Worm (Caenorhabditis elegans) whole organism, L4 larva: Measurements from ENCODE around the gene dhs-14.

ENCODE experiments used
- F37D6.2 ChIP-seq: sonication (generic microtip); optimal IDR thresholded peaks from 2 replicates; lab custom pipeline; 2016; ENCODE audit warnings: mild to moderate bottlenecking, missing genetic modification characterization, missing compliant biosample characterization
- T20F7.1 ChIP-seq: fragments of 200-800 bp; sonication (Bioruptor generic); optimal IDR thresholded peaks from 2 replicates; lab custom pipeline; 2018; ENCODE audit warnings: mild to moderate bottlenecking, missing genetic modification characterization, missing compliant biosample characterization
- Y48G9A.11 ChIP-seq: fragments of 200-800 bp; sonication (Bioruptor generic); IDR thresholded peaks from 2 replicates; pipeline ENCODE4 v1.3.6; 2022; ENCODE audit warnings: missing genetic modification reagents, missing genetic modification characterization, missing compliant biosample characterization
- Y5F2A.4 ChIP-seq: fragments of 200-800 bp; sonication (Bioruptor generic); optimal IDR thresholded peaks from 2 replicates; lab custom pipeline; 2018; ENCODE audit warnings: mild to moderate bottlenecking, missing genetic modification characterization, missing compliant biosample characterization
- aha-1 ChIP-seq: fragments of 150-350 bp; peaks from one replicate; lab custom pipeline; 2014; ENCODE audit warnings: missing biosample characterization, missing genetic modification characterization
- ceh-32 ChIP-seq: sonication (generic microtip); optimal IDR thresholded peaks from 2 replicates; lab custom pipeline; 2016; ENCODE audit warnings: mild to moderate bottlenecking, missing genetic modification characterization, missing compliant biosample characterization; ENCODE audit not compliant: poor library complexity
- ceh-82 ChIP-seq: sonication (generic microtip); optimal IDR thresholded peaks from 2 replicates; lab custom pipeline; 2017; ENCODE audit warnings: missing biosample characterization, missing genetic modification characterization
- cey-2 ChIP-seq: sonication (generic microtip); optimal IDR thresholded peaks from 3 replicates; lab custom pipeline; 2017; ENCODE audit warnings: missing genetic modification characterization, mild to moderate bottlenecking, missing compliant biosample characterization, antibody characterized with exemption, borderline replicate concordance; ENCODE audit not compliant: insufficient read depth
- ctbp-1 ChIP-seq: fragments of 200-800 bp; sonication (Bioruptor generic); IDR thresholded peaks from 2 replicates; pipeline ENCODE4 v1.3.6; 2022; ENCODE audit warnings: missing genetic modification reagents, missing genetic modification characterization, missing compliant biosample characterization
- daf-19 ChIP-seq: fragments of 200-800 bp; sonication (Bioruptor generic); conservative IDR thresholded peaks from 2 replicates; pipeline ENCODE4 v1.3.6; 2022; ENCODE audit warnings: missing genetic modification characterization, missing compliant biosample characterization
- dmd-8 ChIP-seq: fragments of 200-800 bp; sonication (Bioruptor generic); IDR thresholded peaks from 2 replicates; pipeline ENCODE4 v1.3.6; 2022; ENCODE audit warnings: missing genetic modification characterization, missing compliant biosample characterization
- duxl-1 ChIP-seq: sonication (generic microtip); optimal IDR thresholded peaks from 2 replicates; lab custom pipeline; 2016; ENCODE audit warnings: mild to moderate bottlenecking, missing genetic modification characterization, moderate library complexity, missing compliant biosample characterization; ENCODE audit not compliant: poor library complexity
- egl-43 ChIP-seq: fragments of 200-800 bp; sonication (Bioruptor generic); IDR thresholded peaks from 2 replicates; pipeline ENCODE4 v1.3.6; 2022; ENCODE audit warnings: missing genetic modification reagents, missing genetic modification characterization, missing compliant biosample characterization
- hif-1 ChIP-seq, 2 experiments: sonication (generic microtip); optimal IDR thresholded peaks; 2 replicates each; lab custom pipeline; 2016 to 2017; ENCODE audit warnings: missing compliant biosample characterization in 2 of 2, missing genetic modification characterization in 2 of 2, missing genetic modification reagents in 2 of 2, missing genotype in 2 of 2, mild to moderate bottlenecking in 1 of 2
- hlh-30 ChIP-seq: sonication (generic microtip); optimal IDR thresholded peaks from 2 replicates; lab custom pipeline; 2017; ENCODE audit warnings: antibody characterized with exemption, mild to moderate bottlenecking, missing genetic modification characterization, missing compliant biosample characterization; ENCODE audit not compliant: insufficient read depth
- hmg-1.1 ChIP-seq: fragments of 200-800 bp; sonication (Bioruptor generic); IDR thresholded peaks from 2 replicates; pipeline ENCODE4 v1.3.6; 2022; ENCODE audit warnings: missing genetic modification reagents, missing genetic modification characterization, missing compliant biosample characterization
- jun-1 ChIP-seq: fragments of 150-350 bp; optimal IDR thresholded peaks from 2 replicates; lab custom pipeline; 2014; ENCODE audit warnings: missing biosample characterization, missing genetic modification reagents, missing genetic modification characterization
- lim-7 ChIP-seq: fragments of 200-800 bp; sonication (Bioruptor generic); IDR thresholded peaks from 2 replicates; pipeline ENCODE4 v1.3.6; 2022; ENCODE audit warnings: missing genetic modification characterization, missing compliant biosample characterization
- madf-5 ChIP-seq, 2 experiments: fragments of 200-800 bp; sonication (Bioruptor generic); IDR thresholded peaks; 2 replicates each; pipeline ENCODE4 v1.3.6; 2022; ENCODE audit warnings: missing compliant biosample characterization in 2 of 2, missing genetic modification characterization in 2 of 2
- mdt-29 ChIP-seq: fragments of 200-800 bp; sonication (Bioruptor generic); IDR thresholded peaks from 2 replicates; pipeline ENCODE4 v1.3.6; 2022; ENCODE audit warnings: missing genetic modification reagents, missing genetic modification characterization, missing compliant biosample characterization
- mep-1 ChIP-seq: fragments of 150-350 bp; sonication (generic microtip); optimal IDR thresholded peaks from 3 replicates; lab custom pipeline; 2014; ENCODE audit warnings: missing biosample characterization, missing genetic modification characterization
- mes-2 ChIP-seq: sonication (generic microtip); optimal IDR thresholded peaks from 2 replicates; lab custom pipeline; 2016; ENCODE audit warnings: missing genotype, mild to moderate bottlenecking, missing genetic modification characterization, missing compliant biosample characterization; ENCODE audit not compliant: poor library complexity, severe bottlenecking
- mxl-3 ChIP-seq: fragments of 200-800 bp; sonication (Bioruptor generic); optimal IDR thresholded peaks from 2 replicates; lab custom pipeline; 2018; ENCODE audit warnings: mild to moderate bottlenecking, missing genetic modification characterization, missing compliant biosample characterization
- nhr-102 ChIP-seq: sonication (generic microtip); optimal IDR thresholded peaks from 2 replicates; lab custom pipeline; 2016; ENCODE audit warnings: mild to moderate bottlenecking, missing genetic modification characterization, moderate library complexity, missing compliant biosample characterization
- nhr-11 ChIP-seq: fragments of 150-350 bp; optimal IDR thresholded peaks from 2 replicates; lab custom pipeline; 2014; ENCODE audit warnings: missing biosample characterization, missing genetic modification characterization
- nhr-237 ChIP-seq: sonication (generic microtip); optimal IDR thresholded peaks from 2 replicates; lab custom pipeline; 2017; ENCODE audit warnings: missing biosample characterization, missing genetic modification characterization
- nhr-28 ChIP-seq: fragments of 150-350 bp; optimal IDR thresholded peaks from 2 replicates; lab custom pipeline; 2014; ENCODE audit warnings: missing biosample characterization, missing genetic modification characterization
- nhr-42 ChIP-seq: fragments of 200-800 bp; sonication (Bioruptor generic); IDR thresholded peaks from 2 replicates; pipeline ENCODE4 v1.3.6; 2022; ENCODE audit warnings: missing genetic modification characterization, missing compliant biosample characterization
- nhr-48 ChIP-seq: sonication (generic microtip); optimal IDR thresholded peaks from 2 replicates; lab custom pipeline; 2016; ENCODE audit warnings: mild to moderate bottlenecking, missing genetic modification characterization, missing compliant biosample characterization
- nhr-6 ChIP-seq: fragments of 150-350 bp; optimal IDR thresholded peaks from 2 replicates; lab custom pipeline; 2014; ENCODE audit warnings: missing biosample characterization, missing genetic modification characterization
- php-3 ChIP-seq: fragments of 200-800 bp; sonication (Bioruptor generic); IDR thresholded peaks from 2 replicates; pipeline ENCODE4 v1.3.6; 2022; ENCODE audit warnings: missing genetic modification reagents, missing genetic modification characterization, missing compliant biosample characterization
- pqm-1 ChIP-seq: sonication (generic microtip); optimal IDR thresholded peaks from 2 replicates; lab custom pipeline; 2017; ENCODE audit warnings: missing biosample characterization, missing genetic modification characterization
- rbr-2 ChIP-seq: sonication (generic microtip); optimal IDR thresholded peaks from 2 replicates; lab custom pipeline; 2016; ENCODE audit warnings: missing genotype, missing genetic modification characterization, missing compliant biosample characterization
- saeg-2 ChIP-seq: fragments of 200-800 bp; sonication (Bioruptor generic); IDR thresholded peaks from 2 replicates; pipeline ENCODE4 v1.3.6; 2022; ENCODE audit warnings: missing genetic modification reagents, missing genetic modification characterization, missing compliant biosample characterization
- sdz-12 ChIP-seq: fragments of 200-800 bp; sonication (Bioruptor generic); optimal IDR thresholded peaks from 2 replicates; lab custom pipeline; 2018; ENCODE audit warnings: mild to moderate bottlenecking, missing genetic modification characterization, missing compliant biosample characterization
- set-16 ChIP-seq: fragments of 200-800 bp; sonication (Bioruptor generic); IDR thresholded peaks from 2 replicates; pipeline ENCODE4 v1.3.6; 2022; ENCODE audit warnings: missing genetic modification reagents, missing genetic modification characterization, missing compliant biosample characterization
- snpc-1.2 ChIP-seq: fragments of 200-800 bp; sonication (Bioruptor generic); IDR thresholded peaks from 2 replicates; pipeline ENCODE4 v1.3.6; 2022; ENCODE audit warnings: missing genetic modification reagents, missing genetic modification characterization, missing compliant biosample characterization
- unc-130 ChIP-seq: sonication (generic microtip); optimal IDR thresholded peaks from 2 replicates; lab custom pipeline; 2016; ENCODE audit warnings: missing genetic modification reagents, missing genetic modification characterization, missing compliant biosample characterization
- unc-62 ChIP-seq, 3 experiments: fragments of 150-350 bp in 1 of 3; sonication (generic microtip); optimal IDR thresholded peaks in 2 of 3; peaks in 1 of 3; 1 replicate in 1 of 3; 2 replicates in 2 of 3; lab custom pipeline; 2014 to 2017; ENCODE audit warnings: missing biosample characterization in 3 of 3, missing genetic modification characterization in 3 of 3, missing genetic modification reagents in 3 of 3, missing genotype in 1 of 3
- zfp-2 ChIP-seq: sonication (generic microtip); optimal IDR thresholded peaks from 2 replicates; lab custom pipeline; 2016; ENCODE audit warnings: mild to moderate bottlenecking, missing genetic modification characterization, missing compliant biosample characterization
- zfp-3 ChIP-seq: fragments of 200-800 bp; sonication (Bioruptor generic); conservative IDR thresholded peaks from 2 replicates; pipeline ENCODE4 v1.3.6; 2022; ENCODE audit warnings: missing genetic modification reagents, missing genetic modification characterization, missing compliant biosample characterization
- zip-11 ChIP-seq: fragments of 200-800 bp; sonication (Bioruptor generic); IDR thresholded peaks from 2 replicates; pipeline ENCODE4 v1.3.6; 2022; ENCODE audit warnings: missing genetic modification characterization, missing compliant biosample characterization
- ztf-11 ChIP-seq: fragments of 150-350 bp; optimal IDR thresholded peaks from 2 replicates; lab custom pipeline; 2014; ENCODE audit warnings: missing biosample characterization, missing genetic modification characterization
- ztf-7 ChIP-seq: fragments of 150-350 bp; optimal IDR thresholded peaks from 2 replicates; lab custom pipeline; 2014; ENCODE audit warnings: missing biosample characterization, missing genetic modification characterization

The dhs-14 gene

DNA sequence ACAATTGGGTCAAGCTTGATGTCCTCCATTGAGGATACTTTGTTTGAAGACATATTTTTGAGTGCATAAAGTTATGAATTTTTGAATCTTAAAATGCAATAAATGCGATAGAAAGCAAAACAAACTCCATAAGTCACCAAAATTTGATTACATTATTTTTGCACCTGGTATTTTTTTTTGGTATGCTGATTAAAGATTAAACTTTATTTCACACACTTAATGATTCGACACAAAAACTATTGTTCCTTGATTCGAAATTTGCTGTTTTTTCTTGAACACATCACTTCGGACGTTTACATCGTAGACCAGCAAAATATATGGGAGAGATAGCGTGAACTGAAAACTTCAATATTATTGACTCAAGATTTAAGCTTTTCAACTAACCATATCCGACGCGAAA is 24.8 kb downstream of the dhs-14 start, which contains the start of gene srg-61:
TSS of gene srg-61 (minus strand) at position 101 of the 400 bp plus-strand sequence.
- TF ChIP-seq nhr-42 (no peak), nhr-28 (tag; lab: Kevin White, UChicago) (no peak), nhr-6 (tag; lab: Kevin White, UChicago) (no peak), jun-1 (tag; lab: Kevin White, UChicago) (no peak), snpc-1.2 (GFP tag; lab: Robert Waterston, UW) (no peak), F37D6.2 (tag; lab: Kevin White, UChicago) (no peak), zip-11 (GFP tag; lab: Robert Waterston, UW) (no peak), nhr-48 (tag; lab: Kevin White, UChicago) (no peak), rbr-2 (tag; lab: Kevin White, UChicago) (no peak), unc-62 (GFP tag; optimal IDR thresholded peaks at IDR 0.05 in 1 of 2; lab: Kevin White, UChicago) (no peak), unc-62 (tag; optimal IDR thresholded peaks at IDR 0.05; lab: Kevin White, UChicago) (no peak), ztf-11 (tag; lab: Kevin White, UChicago) (no peak), Y5F2A.4 (GFP tag; lab: Kevin White, UChicago) (no peak), hif-1 (tag; optimal IDR thresholded peaks at IDR 0.05; lab: Kevin White, UChicago) (no peak), aha-1 (tag; lab: Kevin White, UChicago) (no peak), ctbp-1 (GFP tag; lab: Robert Waterston, UW) (no peak), sdz-12 (no peak), ceh-32 (no peak), daf-19 (no peak)

DNA sequence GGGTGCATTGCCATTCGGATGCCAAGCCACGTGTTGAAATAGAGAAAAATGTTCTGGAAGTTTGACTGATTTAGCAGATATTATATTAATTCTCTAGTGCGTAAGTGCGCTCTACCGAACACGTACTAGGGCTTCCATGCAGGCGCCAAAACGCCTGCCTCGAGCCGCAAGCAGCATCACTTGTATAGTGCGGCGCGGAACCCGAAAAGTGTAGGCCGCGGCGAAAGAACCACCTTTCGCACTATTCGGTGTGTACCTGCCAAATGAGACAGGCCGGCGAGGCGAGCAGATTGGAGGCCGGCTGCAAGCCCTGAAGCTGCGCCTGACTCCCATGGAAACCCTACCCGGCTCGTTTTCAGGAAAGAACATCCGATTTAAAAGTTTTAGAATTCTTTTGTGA is 25.4 kb downstream of the dhs-14 start:
- TF ChIP-seq zfp-2 (tag; lab: Kevin White, UChicago) (no peak), mdt-29 (no peak), duxl-1 (tag; lab: Kevin White, UChicago) (no peak), mes-2 (tag; lab: Kevin White, UChicago) (no peak), jun-1 (tag; lab: Kevin White, UChicago) (no peak), hlh-30 (tag; lab: Kevin White, UChicago) (no peak), unc-130 (no peak), hmg-1.1 (no peak), Y48G9A.11 (0 out of 2 replicates have a peak, but pooled peaks have one; percentile 23), egl-43 (GFP tag; lab: Robert Waterston, UW) (no peak), snpc-1.2 (GFP tag; lab: Robert Waterston, UW) (no peak), set-16 (GFP tag; lab: Robert Waterston, UW) (peak; percentile 84), pqm-1 (no peak), lim-7 (GFP tag; lab: Robert Waterston, UW) (0 out of 2 replicates have a peak, but pooled peaks have one; percentile 18), ceh-82 (tag; lab: Kevin White, UChicago) (no peak), ztf-11 (tag; lab: Kevin White, UChicago) (no peak), cey-2 (tag; lab: Kevin White, UChicago) (no peak), aha-1 (tag; lab: Kevin White, UChicago) (peak; percentile 42), ztf-7 (no peak), nhr-102 (no peak), rbr-2 (tag; lab: Kevin White, UChicago) (no peak), saeg-2 (GFP tag; lab: Robert Waterston, UW) (no peak), nhr-11 (no peak), madf-5 (GFP tag; IDR thresholded peaks at IDR 0.05; lab: Robert Waterston, UW) (no peak), mxl-3 (GFP tag; lab: Kevin White, UChicago) (no peak)

DNA sequence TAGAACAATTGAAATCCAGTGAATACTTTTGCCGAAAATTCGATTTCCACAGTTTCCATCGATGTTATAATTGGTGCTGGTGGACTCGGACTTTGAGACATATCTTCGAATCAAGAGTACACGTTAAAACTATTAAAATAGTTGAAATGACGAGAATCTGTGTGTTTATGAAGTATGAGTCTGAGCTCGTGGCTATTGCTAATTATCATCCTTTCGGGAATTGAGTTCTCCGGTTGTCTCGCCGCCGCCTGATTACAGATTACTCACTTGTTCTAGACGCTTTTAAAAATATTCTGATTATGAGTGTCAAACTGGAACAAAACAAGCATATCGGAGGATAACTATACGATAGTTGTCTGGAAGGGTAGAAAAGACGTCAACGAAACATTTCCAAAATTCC is 26.8 kb downstream of the dhs-14 start, which contains the start of gene srg-56:
TSS of gene srg-56 (minus strand) at position 101 of the 400 bp plus-strand sequence.
- TF ChIP-seq mep-1 (tag; lab: Kevin White, UChicago) (no peak), zfp-3 (no peak), dmd-8 (no peak), nhr-237 (tag; lab: Kevin White, UChicago) (no peak), T20F7.1 (GFP tag; lab: Kevin White, UChicago) (no peak), php-3 (no peak)
